Fruit fly (Drosophila melanogaster) whole organism, embryonic: ENCODE data around the gene Mob3.

Experiments
- CG13894 ChIP-seq: fragments of 200-800 bp; sonication (Bioruptor generic); optimal IDR thresholded peaks from 3 replicates; lab custom pipeline; 2018; ENCODE audit warnings: missing biosample characterization, mild to moderate bottlenecking, missing genetic modification characterization, moderate library complexity
- CG33557 ChIP-seq: fragments of 200-800 bp; sonication (Bioruptor generic); optimal IDR thresholded peaks from 2 replicates; lab custom pipeline; 2019; ENCODE audit warnings: missing biosample characterization, mild to moderate bottlenecking, missing genetic modification characterization, moderate library complexity
- Hr78 ChIP-seq, 2 experiments: fragments of 200-800 bp in 1 of 2; fragments of >200 bp in 1 of 2; sonication (Bioruptor generic) in 1 of 2; optimal IDR thresholded peaks; 2 replicates each; lab custom pipeline; 2017 to 2019; ENCODE audit warnings: missing biosample characterization in 2 of 2, missing genetic modification characterization in 2 of 2, mild to moderate bottlenecking in 1 of 2, moderate library complexity in 1 of 2
- Nf-YA ChIP-seq: fragments of 200-800 bp; sonication (Bioruptor generic); IDR thresholded peaks from 2 replicates; pipeline ENCODE4 v1.3.6; 2022; ENCODE audit warnings: missing biosample characterization, missing genetic modification characterization

The Mob3 gene

DNA sequence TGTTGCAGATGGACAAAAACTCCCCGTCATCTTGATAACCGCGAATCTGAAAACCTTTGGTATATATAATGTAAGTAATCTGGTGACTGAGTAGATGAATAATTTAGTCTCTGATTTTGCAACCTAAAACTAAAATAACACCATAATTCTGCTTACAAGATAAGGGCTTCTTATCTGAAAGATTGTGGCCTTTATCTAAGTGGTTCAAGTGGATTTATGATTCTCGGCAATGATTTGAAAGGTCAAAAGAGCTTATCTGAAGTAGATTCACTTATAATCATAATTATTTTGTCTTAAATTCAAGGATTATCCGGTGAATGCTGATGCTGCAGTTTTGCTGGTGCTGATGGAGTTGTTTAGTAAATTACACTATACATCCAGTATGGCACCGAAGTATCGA lies 50.8 kb downstream of the Mob3 start (continued):
- TF ChIP-seq Hr78 (GFP tag; optimal IDR thresholded peaks at IDR 0.05; lab: Kevin White, UChicago) (peak in 1 of 2 experiments; percentile 55), Nf-YA (no peak), CG13894 (tag; lab: Kevin White, UChicago) (no peak), CG33557 (GFP tag; lab: Kevin White, UChicago) (no peak)
